Fruit fly (Drosophila melanogaster) whole organism, embryonic: ENCODE results near the gene CG33288.
A peak's percentile ranks its signal among the peaks of the same experiment; 100 is the strongest.

Experiments
- Abd-B ChIP-seq: fragments of 200-800 bp; sonication (Bioruptor generic); optimal IDR thresholded peaks from 2 replicates; lab custom pipeline; 2018; ENCODE audit warnings: missing biosample characterization, mild to moderate bottlenecking, missing genetic modification characterization, moderate library complexity
- Aef1 ChIP-seq: fragments of 200-800 bp; sonication (Bioruptor generic); IDR thresholded peaks from 3 replicates; pipeline ENCODE4 v1.3.6; 2022; ENCODE audit warnings: missing biosample characterization, missing genetic modification characterization
- CG10366 ChIP-seq: fragments of 200-800 bp; sonication (Bioruptor generic); IDR thresholded peaks from 2 replicates; pipeline ENCODE4 v1.3.6; 2022; ENCODE audit warnings: missing biosample characterization, missing genetic modification characterization
- CG11504 ChIP-seq: fragments of 200-800 bp; sonication (Bioruptor generic); optimal IDR thresholded peaks from 3 replicates; lab custom pipeline; 2019; ENCODE audit warnings: missing biosample characterization, mild to moderate bottlenecking, missing genetic modification characterization, moderate library complexity
- CG1603 ChIP-seq: fragments of 200-800 bp; sonication (Bioruptor generic); optimal IDR thresholded peaks from 2 replicates; lab custom pipeline; 2019; ENCODE audit warnings: missing biosample characterization, mild to moderate bottlenecking, missing genetic modification characterization, moderate library complexity
- CG17186 ChIP-seq: fragments of 200-800 bp; sonication (Bioruptor generic); optimal IDR thresholded peaks from 3 replicates; lab custom pipeline; 2017; ENCODE audit warnings: missing biosample characterization, missing genetic modification reagents, missing genetic modification characterization
- CG17612 ChIP-seq: fragments of 200-800 bp; sonication (Bioruptor generic); IDR thresholded peaks from 2 replicates; pipeline ENCODE4 v1.3.6; 2022; ENCODE audit warnings: missing biosample characterization, missing genetic modification characterization
- CG17802 ChIP-seq: fragments of 200-800 bp; sonication (Bioruptor generic); optimal IDR thresholded peaks from 2 replicates; lab custom pipeline; 2018; ENCODE audit warnings: missing biosample characterization, mild to moderate bottlenecking, missing genetic modification characterization, moderate library complexity
- CG18262 ChIP-seq: fragments of 200-800 bp; optimal IDR thresholded peaks from 3 replicates; lab custom pipeline; 2019; ENCODE audit warnings: missing biosample characterization, mild to moderate bottlenecking, missing genetic modification characterization, moderate library complexity
- CG1832 ChIP-seq: fragments of 200-800 bp; sonication (Bioruptor generic); optimal IDR thresholded peaks from 2 replicates; lab custom pipeline; 2017; ENCODE audit warnings: missing biosample characterization, mild to moderate bottlenecking, missing genetic modification characterization, inconsistent platforms
- CG18599 ChIP-seq: fragments of 200-800 bp; sonication (Bioruptor generic); optimal IDR thresholded peaks from 3 replicates; lab custom pipeline; 2017; ENCODE audit warnings: missing biosample characterization, missing genetic modification characterization, mild to moderate bottlenecking, moderate library complexity, missing genetic modification reagents
- CG2202 ChIP-seq: fragments of 200-800 bp; sonication (Bioruptor generic); optimal IDR thresholded peaks from 2 replicates; lab custom pipeline; 2018; ENCODE audit warnings: missing biosample characterization, mild to moderate bottlenecking, missing genetic modification characterization
- CG2678 ChIP-seq: fragments of 200-800 bp; sonication (Bioruptor generic); optimal IDR thresholded peaks from 3 replicates; lab custom pipeline; 2019; ENCODE audit warnings: missing biosample characterization, mild to moderate bottlenecking, missing genetic modification characterization, moderate library complexity
- CG3726 ChIP-seq: fragments of 200-800 bp; sonication (Bioruptor generic); IDR thresholded peaks from 3 replicates; pipeline ENCODE4, ENCODE4 v1.3.6; 2022; ENCODE audit warnings: missing biosample characterization, missing genetic modification characterization
- CG4730 ChIP-seq: fragments of 200-800 bp; sonication (Bioruptor generic); IDR thresholded peaks from 2 replicates; pipeline ENCODE4 v1.3.6; 2022; ENCODE audit warnings: missing biosample characterization, missing genetic modification characterization
- CG6654 ChIP-seq: fragments of 200-800 bp; sonication (Bioruptor generic); optimal IDR thresholded peaks from 2 replicates; lab custom pipeline; 2017; ENCODE audit warnings: missing biosample characterization, mild to moderate bottlenecking, missing genetic modification characterization
- CG6689 ChIP-seq: fragments of 200-800 bp; sonication (Bioruptor generic); IDR thresholded peaks from 2 replicates; pipeline ENCODE4 v1.3.6; 2022; ENCODE audit warnings: missing biosample characterization, missing genetic modification characterization
- CG6765 ChIP-seq: fragments of 200-800 bp; sonication (Bioruptor generic); optimal IDR thresholded peaks from 3 replicates; lab custom pipeline; 2017; ENCODE audit warnings: missing biosample characterization, mild to moderate bottlenecking, missing genetic modification characterization
- CG8089 ChIP-seq: fragments of 200-800 bp; sonication (Bioruptor generic); optimal IDR thresholded peaks from 3 replicates; lab custom pipeline; 2016; ENCODE audit warnings: missing biosample characterization, missing genetic modification characterization
- CG8281 ChIP-seq: fragments of 200-800 bp; sonication (Bioruptor generic); optimal IDR thresholded peaks from 2 replicates; lab custom pipeline; 2018; ENCODE audit warnings: missing biosample characterization, mild to moderate bottlenecking, missing genetic modification characterization, moderate library complexity
- CG8290 ChIP-seq, 3 experiments: fragments of 200-800 bp; sonication (Bioruptor generic); optimal IDR thresholded peaks; 2 replicates each; lab custom pipeline; 2016 to 2019; ENCODE audit warnings: missing biosample characterization in 3 of 3, missing genetic modification characterization in 3 of 3, mild to moderate bottlenecking in 2 of 3, moderate library complexity in 1 of 3
- CoRest ChIP-seq: fragments of 200-800 bp; sonication (Bioruptor generic); optimal IDR thresholded peaks from 3 replicates; lab custom pipeline; 2018; ENCODE audit warnings: missing biosample characterization, mild to moderate bottlenecking, missing genetic modification characterization, moderate library complexity
- Deaf1 ChIP-seq: fragments of 200-800 bp; optimal IDR thresholded peaks from 3 replicates; lab custom pipeline; 2019; ENCODE audit warnings: missing biosample characterization, mild to moderate bottlenecking, missing genetic modification characterization, moderate library complexity
- Dek ChIP-seq: fragments of 200-800 bp; sonication (Bioruptor generic); optimal IDR thresholded peaks from 3 replicates; lab custom pipeline; 2019; ENCODE audit warnings: missing biosample characterization, mild to moderate bottlenecking, missing genetic modification characterization, moderate library complexity
- Doc2 ChIP-seq: fragments of 200-800 bp; sonication (Bioruptor generic); IDR thresholded peaks from 2 replicates; pipeline ENCODE4 v1.3.6; 2022; ENCODE audit warnings: missing biosample characterization, missing genetic modification characterization
- Elba2 ChIP-seq: fragments of 200-800 bp; sonication (Bioruptor generic); optimal IDR thresholded peaks from 3 replicates; lab custom pipeline; 2016; ENCODE audit warnings: missing biosample characterization, missing genetic modification characterization
- HLH4C ChIP-seq: fragments of 200-800 bp; sonication (Bioruptor generic); IDR thresholded peaks from 3 replicates; pipeline ENCODE4 v1.3.6; 2022; ENCODE audit warnings: missing biosample characterization, missing genetic modification characterization; ENCODE audit not compliant: partially characterized antibody
- HLH54F ChIP-seq: fragments of 200-800 bp; sonication (Bioruptor generic); optimal IDR thresholded peaks from 3 replicates; lab custom pipeline; 2016; ENCODE audit warnings: missing biosample characterization, missing genetic modification characterization
- Hey ChIP-seq: fragments of 200-800 bp; sonication (Bioruptor generic); optimal IDR thresholded peaks from 3 replicates; lab custom pipeline; 2018; ENCODE audit warnings: missing biosample characterization, mild to moderate bottlenecking, missing genetic modification characterization
- Mad ChIP-seq: fragments of 200-800 bp; sonication (Bioruptor generic); optimal IDR thresholded peaks from 2 replicates; lab custom pipeline; 2016; ENCODE audit warnings: missing biosample characterization, missing genetic modification characterization
- Meics ChIP-seq: fragments of 200-800 bp; sonication (Bioruptor generic); optimal IDR thresholded peaks from 2 replicates; lab custom pipeline; 2017; ENCODE audit warnings: missing biosample characterization, mild to moderate bottlenecking, missing genetic modification characterization
- Mes4 ChIP-seq: fragments of 200-800 bp; sonication (Bioruptor generic); optimal IDR thresholded peaks from 2 replicates; lab custom pipeline; 2016; ENCODE audit warnings: missing biosample characterization, missing genetic modification characterization
- Mrtf ChIP-seq: fragments of 200-800 bp; sonication (Bioruptor generic); IDR thresholded peaks from 3 replicates; pipeline ENCODE4 v1.3.6; 2022; ENCODE audit warnings: missing biosample characterization, missing genetic modification characterization
- Myb ChIP-seq: fragments of 200-800 bp; sonication (Bioruptor generic); optimal IDR thresholded peaks from 2 replicates; lab custom pipeline; 2016; ENCODE audit warnings: missing biosample characterization, missing genetic modification characterization
- Xbp1 ChIP-seq: fragments of 200-800 bp; sonication (Bioruptor generic); optimal IDR thresholded peaks from 3 replicates; lab custom pipeline; 2016; ENCODE audit warnings: missing biosample characterization, mild to moderate bottlenecking, missing genetic modification characterization
- YL-1 ChIP-seq: fragments of 200-800 bp; sonication (Bioruptor generic); optimal IDR thresholded peaks from 3 replicates; lab custom pipeline; 2017; ENCODE audit warnings: missing biosample characterization, mild to moderate bottlenecking, missing genetic modification characterization
- az2 ChIP-seq: fragments of 200-800 bp; sonication (Bioruptor generic); optimal IDR thresholded peaks from 3 replicates; lab custom pipeline; 2016; ENCODE audit warnings: missing biosample characterization, missing genetic modification characterization
- dmrt99B ChIP-seq: fragments of 200-800 bp; sonication (Bioruptor generic); optimal IDR thresholded peaks from 2 replicates; lab custom pipeline; 2018; ENCODE audit warnings: missing biosample characterization, mild to moderate bottlenecking, missing genetic modification characterization, moderate library complexity
- dysf ChIP-seq: fragments of 200-800 bp; sonication (Bioruptor generic); IDR thresholded peaks from 3 replicates; pipeline ENCODE4 v1.3.6; 2022; ENCODE audit warnings: missing biosample characterization, missing genetic modification characterization
- ems ChIP-seq: fragments of 200-800 bp; sonication (Bioruptor generic); optimal IDR thresholded peaks from 3 replicates; lab custom pipeline; 2016; ENCODE audit warnings: missing biosample characterization, missing genetic modification characterization
- esg ChIP-seq: fragments of 200-800 bp; sonication (Bioruptor generic); conservative IDR thresholded peaks from 2 replicates; pipeline ENCODE4 v1.3.6; 2022; ENCODE audit warnings: missing biosample characterization, missing genetic modification characterization
- fd64A ChIP-seq: fragments of 200-800 bp; sonication (Bioruptor generic); optimal IDR thresholded peaks from 3 replicates; lab custom pipeline; 2018; ENCODE audit warnings: missing biosample characterization, mild to moderate bottlenecking, missing genetic modification characterization
- gfzf ChIP-seq: fragments of 200-800 bp; sonication (Bioruptor generic); optimal IDR thresholded peaks from 2 replicates; lab custom pipeline; 2016; ENCODE audit warnings: missing biosample characterization, mild to moderate bottlenecking, missing genetic modification characterization, moderate library complexity
- gsb ChIP-seq: fragments of 200-800 bp; sonication (Bioruptor generic); IDR thresholded peaks from 2 replicates; pipeline ENCODE4 v1.3.6; 2022; ENCODE audit warnings: missing biosample characterization, missing genetic modification characterization
- hth ChIP-seq: fragments of >200 bp; optimal IDR thresholded peaks from 2 replicates; lab custom pipeline; 2017; ENCODE audit warnings: inconsistent platforms
- klu ChIP-seq: fragments of 200-800 bp; sonication (Bioruptor generic); IDR thresholded peaks from 2 replicates; pipeline ENCODE4 v1.3.6; 2022; ENCODE audit warnings: missing biosample characterization, missing genetic modification characterization
- mam ChIP-seq: fragments of 200-800 bp; sonication (Bioruptor generic); optimal IDR thresholded peaks from 3 replicates; lab custom pipeline; 2016; ENCODE audit warnings: missing biosample characterization, missing genetic modification characterization
- phol ChIP-seq: fragments of 200-800 bp; sonication (Bioruptor generic); optimal IDR thresholded peaks from 3 replicates; lab custom pipeline; 2018; ENCODE audit warnings: missing biosample characterization, mild to moderate bottlenecking, missing genetic modification characterization, moderate library complexity
- row ChIP-seq: fragments of 200-800 bp; sonication (Bioruptor generic); IDR thresholded peaks from 3 replicates; pipeline ENCODE4 v1.3.6; 2022; ENCODE audit warnings: missing biosample characterization, missing genetic modification characterization
- trem ChIP-seq: fragments of 200-800 bp; optimal IDR thresholded peaks from 3 replicates; lab custom pipeline; 2019; ENCODE audit warnings: missing biosample characterization, mild to moderate bottlenecking, missing genetic modification characterization, moderate library complexity
- vnd ChIP-seq: fragments of 200-800 bp; sonication (Bioruptor generic); IDR thresholded peaks from 3 replicates; pipeline ENCODE4 v1.3.6; 2022; ENCODE audit warnings: missing biosample characterization, missing genetic modification characterization; ENCODE audit not compliant: partially characterized antibody

The CG33288 gene

DNA sequence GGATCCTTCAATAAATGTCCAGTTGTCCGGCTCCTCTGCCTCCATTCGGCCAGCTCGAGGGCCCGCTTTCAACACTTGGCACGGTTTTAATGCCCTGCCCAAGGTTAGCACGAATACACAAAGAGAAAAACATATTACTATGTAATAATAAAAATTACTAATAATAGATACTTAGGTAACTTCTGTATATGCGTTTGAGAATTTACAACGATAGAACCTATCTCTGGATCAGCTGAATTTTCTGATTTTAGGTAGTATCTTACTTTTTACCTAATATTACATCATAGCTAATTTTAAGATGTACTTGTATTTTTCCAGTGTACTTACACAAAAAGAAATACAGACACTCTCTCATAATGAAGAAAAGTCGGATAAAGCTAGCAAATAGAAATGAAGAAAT lies 41.9 kb upstream of the CG33288 start (continued):
- TF ChIP-seq Dek (tag; lab: Kevin White, UChicago) = no peak
- 0 out of 3 replicates have a peak, but pooled peaks have one; percentile 13 for TF ChIP-seq dysf (GFP tag; lab: Robert Waterston, UW)
- no peak for TF ChIP-seq YL-1 (GFP tag; lab: Kevin White, UChicago)
- TF ChIP-seq Mad = no peak
- TF ChIP-seq phol (tag; lab: Kevin White, UChicago) = peak; percentile 27
- no peak for TF ChIP-seq CG2202 (tag; lab: Kevin White, UChicago)
- no peak for TF ChIP-seq Deaf1 (tag; lab: Kevin White, UChicago)
- TF ChIP-seq trem (tag; lab: Kevin White, UChicago) = no peak
- TF ChIP-seq row (GFP tag; lab: Robert Waterston, UW) = peak; percentile 32; the same call in 1 of the 3 replicates
- no peak for TF ChIP-seq Mrtf (GFP tag; lab: Robert Waterston, UW)
- no peak for TF ChIP-seq HLH54F (GFP tag; lab: Kevin White, UChicago)
- no peak for TF ChIP-seq Myb (GFP tag; lab: Kevin White, UChicago)
- no peak for TF ChIP-seq CG17186
- no peak for TF ChIP-seq CG1603
- TF ChIP-seq CG8281 (tag; lab: Kevin White, UChicago) = no peak
- TF ChIP-seq CoRest (tag; lab: Kevin White, UChicago) = peak; percentile 24
- TF ChIP-seq Mes4 = no peak
- TF ChIP-seq CG1832 (GFP tag; lab: Kevin White, UChicago) = no peak
- no peak for TF ChIP-seq ems
- TF ChIP-seq Abd-B = peak; percentile 12
- no peak for TF ChIP-seq Hey (tag; lab: Kevin White, UChicago)
- TF ChIP-seq hth (lab: Kevin White, UChicago) = no peak
- TF ChIP-seq CG17612 = no peak
- no peak for TF ChIP-seq mam (GFP tag; lab: Kevin White, UChicago)
- no peak for TF ChIP-seq CG17802 (tag; lab: Kevin White, UChicago)
- TF ChIP-seq CG2678 (tag; lab: Kevin White, UChicago) = peak; percentile 56
- no peak for TF ChIP-seq CG8089 (GFP tag; lab: Kevin White, UChicago)
- TF ChIP-seq klu (GFP tag; lab: Robert Waterston, UW) = no peak
- TF ChIP-seq Xbp1 = peak; percentile 0
- no peak for TF ChIP-seq vnd (GFP tag; lab: Robert Waterston, UW)
- TF ChIP-seq gsb = no peak
- peak; percentile 11 for TF ChIP-seq CG18262 (tag; lab: Kevin White, UChicago)
- TF ChIP-seq HLH4C = no peak
- peak; percentile 53 for TF ChIP-seq dmrt99B (tag; lab: Kevin White, UChicago)
- TF ChIP-seq CG8290 (GFP tag; optimal IDR thresholded peaks at IDR 0.05; lab: Kevin White, UChicago) = no peak
- no peak for TF ChIP-seq CG8290 (tag; optimal IDR thresholded peaks at IDR 0.05; lab: Kevin White, UChicago)
- no peak for TF ChIP-seq CG6654 (GFP tag; lab: Kevin White, UChicago)
- no peak for TF ChIP-seq CG6765 (GFP tag; lab: Kevin White, UChicago)
- TF ChIP-seq CG10366 (GFP tag; lab: Robert Waterston, UW) = no peak
- no peak for TF ChIP-seq esg (GFP tag; lab: Robert Waterston, UW)
- no peak for TF ChIP-seq Doc2 (GFP tag; lab: Robert Waterston, UW)
- peak; percentile 21 for TF ChIP-seq Meics
- no peak for TF ChIP-seq Elba2
- peak; percentile 58 for TF ChIP-seq CG11504 (tag; lab: Kevin White, UChicago)
- TF ChIP-seq CG6689 (GFP tag; lab: Robert Waterston, UW) = 0 out of 2 replicates have a peak, but pooled peaks have one; percentile 16
- TF ChIP-seq az2 = peak; percentile 14
- TF ChIP-seq Aef1 (GFP tag; lab: Robert Waterston, UW) = no peak
- TF ChIP-seq CG4730 (GFP tag; lab: Robert Waterston, UW) = no peak
- peak; percentile 5 for TF ChIP-seq CG18599 (GFP tag; lab: Kevin White, UChicago)
- no peak for TF ChIP-seq CG3726
- TF ChIP-seq gfzf = no peak
- no peak for TF ChIP-seq fd64A (GFP tag; lab: Kevin White, UChicago)
